Worm (Caenorhabditis elegans) whole organism, L4/young adult: ENCODE results near the gene dsh-1.

Experiments
- W03F9.2 ChIP-seq: fragments of 150-350 bp; optimal IDR thresholded peaks from 2 replicates; lab custom pipeline; 2014; ENCODE audit warnings: missing biosample characterization, missing genetic modification characterization
- dao-5 ChIP-seq: sonication (generic microtip); optimal IDR thresholded peaks from 2 replicates; lab custom pipeline; 2016; ENCODE audit warnings: missing genotype, missing genetic modification characterization, moderate library complexity, missing compliant biosample characterization
- him-1 ChIP-seq: sonication (generic microtip); optimal IDR thresholded peaks from 2 replicates; lab custom pipeline; 2016; ENCODE audit warnings: missing genotype, missing genetic modification reagents, missing genetic modification characterization, missing compliant biosample characterization

The dsh-1 gene

ce11 chrII:5225284-5225683 lies at the start of gene dsh-1:
TSS of gene dsh-1 (minus strand) at chrII:5225384.
- TF ChIP-seq him-1 (tag; lab: Kevin White, UChicago) (no peak), W03F9.2 (tag; lab: Kevin White, UChicago) (no peak), dao-5 (tag; lab: Kevin White, UChicago) (no peak)

ce11 chrII:5271729-5272322 lies 46.6 kb upstream of the dsh-1 start, which contains the start of gene drn-1:
TSS of gene drn-1 (minus strand) at chrII:5271845.
- TF ChIP-seq W03F9.2 (tag; lab: Kevin White, UChicago), result no peak
- TF ChIP-seq him-1 (tag; lab: Kevin White, UChicago), result no peak
- TF ChIP-seq dao-5 (tag; lab: Kevin White, UChicago), result no peak

- TF ChIP-seq him-1 (tag; lab: Kevin White, UChicago) (no peak), W03F9.2 (tag; lab: Kevin White, UChicago) (no peak), dao-5 (tag; lab: Kevin White, UChicago) (no peak)
Measured at ce11 chrII:5268977-5269376, 43.8 kb upstream of the dsh-1 start.

ce11 chrII:5264650-5265049 lies 39.5 kb upstream of the dsh-1 start:
- TF ChIP-seq W03F9.2 (tag; lab: Kevin White, UChicago) (no peak), dao-5 (tag; lab: Kevin White, UChicago) (no peak), him-1 (tag; lab: Kevin White, UChicago) (no peak)

ce11 chrII:5255435-5255834 lies 30.3 kb upstream of the dsh-1 start, which contains the start of gene frpr-4:
TSS of gene frpr-4 (minus strand) at chrII:5255535.
- no peak for TF ChIP-seq dao-5 (tag; lab: Kevin White, UChicago)
- no peak for TF ChIP-seq W03F9.2 (tag; lab: Kevin White, UChicago)
- TF ChIP-seq him-1 (tag; lab: Kevin White, UChicago), result no peak

ce11 chrII:5246791-5247361 lies 21.7 kb upstream of the dsh-1 start, which contains the start of gene ptr-6:
TSS of gene ptr-6 (minus strand) at chrII:5246837.
- TF ChIP-seq W03F9.2 (tag; lab: Kevin White, UChicago) (no peak), him-1 (tag; lab: Kevin White, UChicago) (no peak), dao-5 (tag; lab: Kevin White, UChicago) (no peak)

ce11 chrII:5241560-5241959 lies 16.4 kb upstream of the dsh-1 start, which contains the start of gene T16D1.1:
TSS of gene T16D1.1 (minus strand) at chrII:5241660.
- no peak for TF ChIP-seq W03F9.2 (tag; lab: Kevin White, UChicago)
- TF ChIP-seq dao-5 (tag; lab: Kevin White, UChicago), result no peak
- TF ChIP-seq him-1 (tag; lab: Kevin White, UChicago), result no peak

- TF ChIP-seq dao-5 (tag; lab: Kevin White, UChicago) (no peak), him-1 (tag; lab: Kevin White, UChicago) (no peak), W03F9.2 (tag; lab: Kevin White, UChicago) (no peak)
Measured at ce11 chrII:5238366-5238765, 13.2 kb upstream of the dsh-1 start, which contains the start of gene pho-4. TSS of gene pho-4 (minus strand) at chrII:5238466.

ce11 chrII:5237699-5238098 lies 12.5 kb upstream of the dsh-1 start:
- no peak for TF ChIP-seq W03F9.2 (tag; lab: Kevin White, UChicago)

ce11 chrII:5235758-5236157 lies 10.6 kb upstream of the dsh-1 start, which contains the start of gene pho-1:
TSS of gene pho-1 (minus strand) at chrII:5235846.
- TF ChIP-seq dao-5 (tag; lab: Kevin White, UChicago), result no peak
- TF ChIP-seq W03F9.2 (tag; lab: Kevin White, UChicago), result no peak
- no peak for TF ChIP-seq him-1 (tag; lab: Kevin White, UChicago)

- TF ChIP-seq him-1 (tag; lab: Kevin White, UChicago), result no peak
- TF ChIP-seq dao-5 (tag; lab: Kevin White, UChicago), result no peak
- no peak for TF ChIP-seq W03F9.2 (tag; lab: Kevin White, UChicago)
Measured at ce11 chrII:5234728-5235127, 9.5 kb upstream of the dsh-1 start.

- no peak for TF ChIP-seq dao-5 (tag; lab: Kevin White, UChicago)
- TF ChIP-seq him-1 (tag; lab: Kevin White, UChicago), result no peak
- no peak for TF ChIP-seq W03F9.2 (tag; lab: Kevin White, UChicago)
Measured at ce11 chrII:5231111-5231510, 5.9 kb upstream of the dsh-1 start, which contains the start of gene EGAP2.1. TSS of gene EGAP2.1 (plus strand) at chrII:5231411.

ce11 chrII:5229596-5229995 lies 4.4 kb upstream of the dsh-1 start, which contains the start of gene EGAP2.2:
TSS of gene EGAP2.2 (plus strand) at chrII:5229896.
- TF ChIP-seq dao-5 (tag; lab: Kevin White, UChicago), result no peak
- no peak for TF ChIP-seq W03F9.2 (tag; lab: Kevin White, UChicago)

- no peak for TF ChIP-seq him-1 (tag; lab: Kevin White, UChicago)
- TF ChIP-seq W03F9.2 (tag; lab: Kevin White, UChicago), result no peak
Measured at ce11 chrII:5228662-5229061, 3.5 kb upstream of the dsh-1 start.
